Fruit fly (Drosophila melanogaster) whole organism: ENCODE measurements around the gene Pdp1.

Experiments
- CG8478 ChIP-seq: fragments of >200 bp; optimal IDR thresholded peaks from 2 replicates; lab custom pipeline; 2018; ENCODE audit warnings: inconsistent platforms
- Dll ChIP-seq: fragments of >200 bp; optimal IDR thresholded peaks from 2 replicates; lab custom pipeline; 2017
- EcR ChIP-seq, 2 experiments: fragments of >200 bp; optimal IDR thresholded peaks; 2 replicates each; lab custom pipeline; 2017; ENCODE audit warnings: missing biosample characterization in 2 of 2, missing genetic modification characterization in 2 of 2, missing genetic modification reagents in 2 of 2
- pan ChIP-seq: fragments of >200 bp; optimal IDR thresholded peaks from 2 replicates; lab custom pipeline; 2017
- psq ChIP-seq: fragments of >200 bp; optimal IDR thresholded peaks from 2 replicates; lab custom pipeline; 2017
- usp ChIP-seq: fragments of >200 bp; optimal IDR thresholded peaks from 2 replicates; lab custom pipeline; 2017; ENCODE audit warnings: missing biosample characterization, missing genetic modification characterization, mixed read lengths

Gene Pdp1

DNA sequence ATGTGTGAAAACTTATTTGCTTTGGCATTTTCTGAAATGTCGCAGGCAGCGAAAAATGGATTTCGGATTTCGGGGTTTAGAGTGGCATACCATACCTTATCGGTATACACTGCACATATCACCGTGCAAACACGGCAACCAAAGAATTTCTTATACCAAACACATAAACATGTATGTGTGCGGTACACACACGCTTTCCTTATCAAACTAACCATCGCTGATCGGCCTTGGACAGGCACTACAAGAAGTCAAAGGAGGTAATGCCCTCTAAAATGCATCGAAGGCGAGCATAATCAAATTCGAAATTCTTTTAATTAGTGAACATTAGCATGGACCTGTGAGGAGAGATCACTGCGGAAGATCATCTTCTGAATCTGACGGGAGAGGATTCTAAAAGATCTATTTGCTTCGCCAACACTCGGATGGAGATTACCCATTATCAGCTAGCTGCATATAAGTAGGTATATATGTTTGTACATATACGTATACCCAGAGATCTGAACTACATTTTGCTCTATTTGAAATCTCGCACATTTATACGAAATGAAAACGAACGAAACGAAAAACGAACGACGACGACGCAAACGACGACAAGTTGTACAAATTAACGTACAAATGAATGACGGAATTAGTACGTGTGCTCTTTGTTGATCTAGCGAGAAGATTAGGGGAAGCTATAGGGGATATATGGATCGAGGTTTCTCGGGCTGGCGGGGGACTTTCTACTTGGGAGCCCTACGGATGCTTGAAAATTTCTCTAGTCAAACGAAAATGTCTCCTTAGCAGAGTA is 8.6 kb downstream of the Pdp1 start:
- TF ChIP-seq pan (no peak), Dll (lab: Kevin White, UChicago) (no peak), EcR (GFP tag; optimal IDR thresholded peaks at IDR 0.05; lab: Kevin White, UChicago) (no peak), CG8478 (lab: Kevin White, UChicago) (no peak), usp (GFP tag; lab: Kevin White, UChicago) (no peak), psq (lab: Kevin White, UChicago) (no peak)

dm6 chr3L:7856626-7856937 is 10.6 kb downstream of the Pdp1 start:
- TF ChIP-seq psq (lab: Kevin White, UChicago) (no peak), EcR (GFP tag; optimal IDR thresholded peaks at IDR 0.05; lab: Kevin White, UChicago) (no peak), Dll (lab: Kevin White, UChicago) (no peak), pan (no peak), usp (GFP tag; lab: Kevin White, UChicago) (no peak), CG8478 (lab: Kevin White, UChicago) (no peak)

dm6 chr3L:7855778-7856625 is 11.2 kb downstream of the Pdp1 start:
- TF ChIP-seq EcR (GFP tag; optimal IDR thresholded peaks at IDR 0.05; lab: Kevin White, UChicago) = no peak
- no peak for TF ChIP-seq Dll (lab: Kevin White, UChicago)
- TF ChIP-seq usp (GFP tag; lab: Kevin White, UChicago) = no peak
- TF ChIP-seq psq (lab: Kevin White, UChicago) = no peak
- no peak for TF ChIP-seq pan

dm6 chr3L:7855455-7855774 is 11.8 kb downstream of the Pdp1 start:
- TF ChIP-seq EcR (GFP tag; optimal IDR thresholded peaks at IDR 0.05; lab: Kevin White, UChicago) = no peak
- TF ChIP-seq CG8478 (lab: Kevin White, UChicago) = no peak
- no peak for TF ChIP-seq psq (lab: Kevin White, UChicago)
- no peak for TF ChIP-seq pan
- TF ChIP-seq Dll (lab: Kevin White, UChicago) = no peak
- no peak for TF ChIP-seq usp (GFP tag; lab: Kevin White, UChicago)

DNA sequence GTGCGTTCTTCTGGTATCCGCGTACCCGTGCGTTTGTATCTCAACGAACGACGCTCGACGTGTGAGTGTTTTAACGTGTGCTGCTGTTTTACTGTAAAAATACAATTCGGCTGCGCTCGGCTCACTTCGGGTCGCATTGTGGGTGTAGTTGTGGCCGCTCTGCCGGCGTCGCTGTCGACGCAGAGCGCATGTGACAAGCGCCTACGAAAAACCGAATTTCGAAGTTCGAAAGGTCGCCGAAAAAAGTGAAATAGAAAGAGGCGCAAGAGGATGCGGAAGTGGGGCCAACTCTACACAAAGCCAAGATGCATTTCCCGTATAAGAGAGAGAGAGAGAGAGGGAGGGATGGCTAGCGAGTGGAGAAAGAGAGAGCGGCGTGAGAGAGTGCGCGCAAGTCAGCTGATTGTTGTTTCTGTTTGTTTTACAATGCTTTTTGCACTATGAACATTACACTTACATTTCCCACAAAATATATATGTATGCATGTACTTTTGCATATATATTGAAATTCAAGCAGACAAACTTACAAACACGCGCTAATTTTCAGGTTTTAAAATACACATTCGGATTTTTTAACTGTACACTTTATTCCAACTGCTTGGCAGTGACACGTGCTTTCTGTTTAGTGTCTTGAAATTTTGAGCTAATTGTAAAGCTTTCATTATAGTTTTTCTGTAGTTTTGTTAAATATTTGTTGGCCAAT is 12.3 kb downstream of the Pdp1 start:
- no peak for TF ChIP-seq Dll (lab: Kevin White, UChicago)
- no peak for TF ChIP-seq usp (GFP tag; lab: Kevin White, UChicago)
- no peak for TF ChIP-seq pan
- no peak for TF ChIP-seq psq (lab: Kevin White, UChicago)
- no peak for TF ChIP-seq EcR (GFP tag; optimal IDR thresholded peaks at IDR 0.05; lab: Kevin White, UChicago)
- TF ChIP-seq CG8478 (lab: Kevin White, UChicago) = no peak

- no peak for TF ChIP-seq EcR (GFP tag; optimal IDR thresholded peaks at IDR 0.05; lab: Kevin White, UChicago)
- TF ChIP-seq psq (lab: Kevin White, UChicago) = no peak
- no peak for TF ChIP-seq usp (GFP tag; lab: Kevin White, UChicago)
- no peak for TF ChIP-seq pan
- no peak for TF ChIP-seq CG8478 (lab: Kevin White, UChicago)
- TF ChIP-seq Dll (lab: Kevin White, UChicago) = no peak
These were observed 14.8 kb downstream of the Pdp1 start for dm6 chr3L:7852252-7852885.

DNA sequence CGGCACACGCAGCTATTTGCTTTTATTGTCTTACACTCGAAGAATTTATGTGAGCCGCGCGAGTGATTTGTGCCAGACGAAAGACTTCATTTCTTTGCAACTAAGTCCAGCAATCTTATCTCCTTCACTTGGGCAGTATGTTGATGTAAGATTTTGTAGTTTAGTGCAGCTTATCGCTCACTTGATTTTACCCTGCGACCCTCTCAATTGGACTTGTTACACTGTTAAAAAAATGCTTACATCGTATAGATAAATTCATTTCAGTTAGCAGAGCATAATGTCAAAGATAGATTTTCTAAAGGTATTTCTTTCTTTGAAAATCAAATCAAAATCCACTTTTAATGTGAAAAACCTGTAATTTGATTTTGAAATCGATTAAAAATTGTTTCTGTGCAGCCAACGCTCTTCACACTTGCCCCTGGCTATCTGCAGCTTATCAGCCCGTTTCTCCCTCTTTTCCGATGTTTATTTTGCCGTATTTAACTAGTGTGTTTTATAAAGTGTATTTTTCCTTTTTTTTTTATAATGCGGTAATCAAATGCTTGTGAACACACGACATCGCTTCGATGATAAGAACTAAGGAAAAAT is 16.3 kb downstream of the Pdp1 start:
- TF ChIP-seq Dll (lab: Kevin White, UChicago) (no peak), pan (no peak), EcR (GFP tag; optimal IDR thresholded peaks at IDR 0.05; lab: Kevin White, UChicago) (no peak), psq (lab: Kevin White, UChicago) (no peak), CG8478 (lab: Kevin White, UChicago) (no peak), usp (GFP tag; lab: Kevin White, UChicago) (no peak)

- TF ChIP-seq Dll (lab: Kevin White, UChicago) = no peak
- no peak for TF ChIP-seq psq (lab: Kevin White, UChicago)
- no peak for TF ChIP-seq EcR (GFP tag; optimal IDR thresholded peaks at IDR 0.05; lab: Kevin White, UChicago)
- TF ChIP-seq pan = no peak
- TF ChIP-seq usp (GFP tag; lab: Kevin White, UChicago) = no peak
- TF ChIP-seq CG8478 (lab: Kevin White, UChicago) = no peak
These were observed 18.6 kb downstream of the Pdp1 start for dm6 chr3L:7848617-7849016.

DNA sequence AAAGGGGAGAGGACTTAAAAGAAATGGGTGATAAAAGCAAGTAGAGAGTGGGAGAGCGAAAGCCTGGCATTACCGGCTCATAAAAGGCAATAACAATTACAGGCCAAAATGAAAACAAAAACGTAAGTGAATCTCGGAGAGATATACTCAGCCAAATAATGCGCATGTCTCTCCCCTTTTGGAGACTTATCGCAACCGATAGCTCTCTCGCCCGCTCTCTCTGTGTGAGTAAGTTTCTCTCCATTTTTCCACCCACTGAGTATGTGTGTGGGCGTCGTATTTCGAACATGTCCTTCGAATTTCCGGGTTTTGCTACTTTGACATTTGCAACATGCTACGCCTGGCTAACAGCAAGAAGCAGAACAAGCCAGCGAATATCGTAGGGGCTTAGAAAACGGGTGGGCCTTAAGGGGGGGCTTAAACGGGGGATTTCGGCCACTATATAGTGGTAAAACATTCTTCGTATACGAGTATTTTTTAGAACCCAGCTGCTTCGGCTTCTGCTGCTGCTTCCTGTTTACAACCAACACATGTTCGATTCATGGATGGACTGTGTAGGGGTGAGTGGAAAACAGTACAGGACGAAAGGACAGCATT is 19.4 kb downstream of the Pdp1 start:
- TF ChIP-seq psq (lab: Kevin White, UChicago) (no peak), Dll (lab: Kevin White, UChicago) (no peak), CG8478 (lab: Kevin White, UChicago) (no peak), pan (no peak), usp (GFP tag; lab: Kevin White, UChicago) (no peak), EcR (GFP tag; optimal IDR thresholded peaks at IDR 0.05; lab: Kevin White, UChicago) (no peak)

DNA sequence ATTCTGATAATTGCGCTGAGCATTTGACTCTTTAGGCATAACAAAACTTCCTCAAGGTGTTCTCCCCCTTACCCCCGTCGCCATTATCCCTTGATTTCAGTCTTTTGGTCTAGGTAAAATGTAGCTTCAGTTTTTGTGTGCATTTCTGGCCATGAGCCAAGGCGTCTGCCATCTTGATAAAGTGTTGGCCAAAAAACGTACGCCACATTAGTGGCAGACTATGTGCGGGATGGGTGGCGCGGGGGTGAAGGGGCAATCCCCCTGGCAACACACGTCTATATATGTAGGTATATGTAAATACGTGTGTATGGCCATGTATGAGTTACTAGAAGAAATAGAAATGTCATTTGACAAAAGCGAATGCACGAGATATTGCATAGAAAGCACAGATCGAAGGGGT is 23.2 kb downstream of the Pdp1 start:
- TF ChIP-seq psq (lab: Kevin White, UChicago) (no peak), pan (no peak), usp (GFP tag; lab: Kevin White, UChicago) (no peak), EcR (GFP tag; optimal IDR thresholded peaks at IDR 0.05; lab: Kevin White, UChicago) (no peak), CG8478 (lab: Kevin White, UChicago) (no peak), Dll (lab: Kevin White, UChicago) (no peak)
